Worm (Caenorhabditis elegans) whole organism, L3 larva: Measurements from ENCODE around the gene fbxa-18.

Experiments
- ZK546.5 ChIP-seq: sonication (generic microtip); optimal IDR thresholded peaks from 2 replicates; lab custom pipeline; 2017; ENCODE audit warnings: missing biosample characterization, missing genetic modification characterization
- egl-5 ChIP-seq: fragments of 150-350 bp; optimal IDR thresholded peaks from 2 replicates; lab custom pipeline; 2017; ENCODE audit warnings: missing biosample characterization, missing genetic modification reagents, missing genetic modification characterization, inconsistent platforms
- eor-1 ChIP-seq, 2 experiments: fragments of 150-350 bp; optimal IDR thresholded peaks; 2 replicates each; lab custom pipeline; 2014 to 2018; ENCODE audit warnings: missing biosample characterization in 2 of 2, missing genetic modification characterization in 2 of 2
- fkh-10 ChIP-seq: sonication (generic microtip); optimal IDR thresholded peaks from 2 replicates; lab custom pipeline; 2017; ENCODE audit warnings: missing biosample characterization, missing genetic modification reagents, missing genetic modification characterization
- fos-1 ChIP-seq: fragments of 150-350 bp; optimal IDR thresholded peaks from 2 replicates; lab custom pipeline; 2014; ENCODE audit warnings: missing biosample characterization, missing genetic modification characterization
- lin-15B ChIP-seq: fragments of 150-350 bp; optimal IDR thresholded peaks from 2 replicates; lab custom pipeline; 2014; ENCODE audit warnings: missing biosample characterization, missing genetic modification characterization
- lsy-12 ChIP-seq: sonication (generic microtip); optimal IDR thresholded peaks from 2 replicates; lab custom pipeline; 2016; ENCODE audit warnings: mild to moderate bottlenecking, missing genetic modification characterization, missing compliant biosample characterization
- mml-1 ChIP-seq: fragments of 150-350 bp; sonication (generic microtip); optimal IDR thresholded peaks from 3 replicates; lab custom pipeline; 2014; ENCODE audit warnings: missing biosample characterization, missing genetic modification characterization
- nhr-237 ChIP-seq: fragments of 150-350 bp; optimal IDR thresholded peaks from 2 replicates; lab custom pipeline; 2014; ENCODE audit warnings: missing biosample characterization, missing genetic modification characterization
- nhr-25 ChIP-seq: sonication (generic microtip); optimal IDR thresholded peaks from 2 replicates; lab custom pipeline; 2017; ENCODE audit warnings: missing biosample characterization, missing genetic modification characterization
- nhr-28 ChIP-seq: fragments of 150-350 bp; optimal IDR thresholded peaks from 2 replicates; lab custom pipeline; 2014; ENCODE audit warnings: missing biosample characterization, missing genetic modification characterization
- nhr-43 ChIP-seq: sonication (generic microtip); optimal IDR thresholded peaks from 2 replicates; lab custom pipeline; 2016; ENCODE audit warnings: mild to moderate bottlenecking, missing genetic modification characterization, missing compliant biosample characterization; ENCODE audit not compliant: poor library complexity, severe bottlenecking
- nhr-77 ChIP-seq: fragments of 150-350 bp; optimal IDR thresholded peaks from 2 replicates; lab custom pipeline; 2014; ENCODE audit warnings: missing biosample characterization, missing genetic modification characterization
- unc-62 ChIP-seq: fragments of 150-350 bp; sonication (generic microtip); optimal IDR thresholded peaks from 4 replicates; lab custom pipeline; 2014; ENCODE audit warnings: missing biosample characterization, missing genetic modification reagents, missing genetic modification characterization

The fbxa-18 gene

DNA sequence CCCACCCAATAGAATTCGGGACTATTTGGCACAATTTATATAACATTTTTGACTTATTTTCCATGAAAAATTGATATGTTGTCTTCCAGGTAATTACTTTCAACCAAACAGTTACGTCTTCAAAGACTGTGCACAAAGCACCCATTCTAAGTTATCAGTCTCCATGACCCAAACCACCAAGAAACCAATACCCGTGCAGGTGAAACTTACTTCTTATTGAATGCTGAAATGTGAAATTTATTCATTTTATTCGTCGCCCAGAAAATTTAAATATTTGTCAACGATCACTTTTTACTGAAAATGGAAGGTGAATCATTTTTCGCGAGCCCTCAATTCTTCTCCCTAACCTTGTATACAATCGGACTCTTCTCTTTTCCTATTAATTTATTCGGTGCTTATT, 48.0 kb downstream of the fbxa-18 start, which contains the start of gene srh-281:
Gene srh-281, plus strand, starts transcription at position 301 of the 400 bp plus-strand sequence.
- no peak for TF ChIP-seq nhr-25

DNA sequence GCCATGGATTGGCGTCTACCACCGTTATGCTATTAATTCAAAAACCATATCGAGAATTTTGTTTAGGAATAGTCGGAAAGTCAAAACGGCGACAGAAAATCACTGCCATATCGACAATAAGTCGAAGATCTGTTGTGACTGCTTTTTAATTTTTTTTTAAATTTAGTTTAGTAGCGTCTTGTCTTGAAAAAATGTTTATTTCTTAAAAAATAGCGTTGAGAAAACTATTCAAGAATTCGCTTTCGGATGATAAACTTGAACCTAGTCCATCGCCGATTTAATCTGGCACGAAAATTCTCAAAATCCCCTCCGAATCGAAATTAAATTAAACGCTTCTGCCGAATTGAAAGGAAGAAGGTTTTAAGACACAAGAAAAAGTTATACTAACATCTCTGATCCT, 49.6 kb downstream of the fbxa-18 start, which contains the start of gene srh-279:
Gene srh-279, plus strand, starts transcription at position 301 of the 400 bp plus-strand sequence.
- TF ChIP-seq nhr-77 (tag; lab: Kevin White, UChicago) (no peak), egl-5 (tag; lab: Kevin White, UChicago) (no peak), nhr-43 (tag; lab: Kevin White, UChicago) (no peak), unc-62 (GFP tag; lab: Kevin White, UChicago) (no peak), ZK546.5 (tag; lab: Kevin White, UChicago) (no peak), fos-1 (tag; lab: Kevin White, UChicago) (no peak), nhr-28 (tag; lab: Kevin White, UChicago) (no peak), nhr-25 (no peak), eor-1 (tag; optimal IDR thresholded peaks at IDR 0.05; lab: Kevin White, UChicago) (no peak), mml-1 (tag; lab: Kevin White, UChicago) (no peak), lsy-12 (no peak), nhr-237 (tag; lab: Kevin White, UChicago) (no peak), lin-15B (no peak), fkh-10 (GFP tag; lab: Kevin White, UChicago) (no peak)
